Fruit fly (Drosophila melanogaster) whole organism, embryonic: ENCODE results near the gene CG31467.
A peak's percentile ranks its signal among the peaks of the same experiment; 100 is the strongest.

ENCODE experiments used
- C15 ChIP-seq: fragments of 200-800 bp; sonication (Bioruptor generic); IDR thresholded peaks from 3 replicates; pipeline ENCODE4 v1.3.6; 2022; ENCODE audit warnings: missing biosample characterization, missing genetic modification characterization
- CG13894 ChIP-seq: fragments of 200-800 bp; sonication (Bioruptor generic); optimal IDR thresholded peaks from 3 replicates; lab custom pipeline; 2018; ENCODE audit warnings: missing biosample characterization, mild to moderate bottlenecking, missing genetic modification characterization, moderate library complexity
- CG14014 ChIP-seq: fragments of 200-800 bp; sonication (Bioruptor generic); IDR thresholded peaks from 2 replicates; pipeline ENCODE4 v1.3.6; 2022; ENCODE audit warnings: missing biosample characterization, missing genetic modification characterization
- CG14860 ChIP-seq: fragments of 200-800 bp; sonication (Bioruptor generic); IDR thresholded peaks from 3 replicates; pipeline ENCODE4 v1.3.6; 2022; ENCODE audit warnings: missing biosample characterization, missing genetic modification characterization; ENCODE audit not compliant: partially characterized antibody
- CG16779 ChIP-seq: fragments of 200-800 bp; sonication (Bioruptor generic); IDR thresholded peaks from 2 replicates; pipeline ENCODE4 v1.3.6; 2022; ENCODE audit warnings: missing biosample characterization, missing genetic modification characterization
- CG17328 ChIP-seq: fragments of 200-800 bp; sonication (Bioruptor generic); IDR thresholded peaks from 2 replicates; pipeline ENCODE4 v1.3.6; 2022; ENCODE audit warnings: missing biosample characterization, missing genetic modification characterization
- CG2199 ChIP-seq: fragments of 200-800 bp; sonication (Bioruptor generic); IDR thresholded peaks from 3 replicates; pipeline ENCODE4 v1.3.6; 2022; ENCODE audit warnings: missing biosample characterization, missing genetic modification characterization
- CG2678 ChIP-seq: fragments of 200-800 bp; sonication (Bioruptor generic); optimal IDR thresholded peaks from 3 replicates; lab custom pipeline; 2019; ENCODE audit warnings: missing biosample characterization, mild to moderate bottlenecking, missing genetic modification characterization, moderate library complexity
- CG30431 ChIP-seq: fragments of 200-800 bp; sonication (Bioruptor generic); optimal IDR thresholded peaks from 2 replicates; lab custom pipeline; 2017; ENCODE audit warnings: missing biosample characterization, missing genetic modification characterization
- CG32772 ChIP-seq: fragments of 200-800 bp; sonication (Bioruptor generic); IDR thresholded peaks from 2 replicates; pipeline ENCODE4 v1.3.6; 2022; ENCODE audit warnings: missing biosample characterization, missing genetic modification characterization
- CG4282 ChIP-seq: fragments of 200-800 bp; sonication (Bioruptor generic); optimal IDR thresholded peaks from 2 replicates; lab custom pipeline; 2016; ENCODE audit warnings: missing biosample characterization, missing genetic modification characterization
- CG6254 ChIP-seq: fragments of 200-800 bp; sonication (Bioruptor generic); optimal IDR thresholded peaks from 3 replicates; lab custom pipeline; 2017; ENCODE audit warnings: mild to moderate bottlenecking, missing biosample characterization, missing genetic modification reagents, missing genetic modification characterization
- CG7372 ChIP-seq: fragments of 200-800 bp; sonication (Bioruptor generic); IDR thresholded peaks from 2 replicates; pipeline ENCODE4 v1.3.6; 2022; ENCODE audit warnings: missing biosample characterization, missing genetic modification characterization
- CG8944 ChIP-seq: fragments of 200-800 bp; sonication (Bioruptor generic); optimal IDR thresholded peaks from 3 replicates; lab custom pipeline; 2016; ENCODE audit warnings: missing biosample characterization, missing genetic modification characterization
- CG9215 ChIP-seq: fragments of 200-800 bp; sonication (Bioruptor generic); IDR thresholded peaks from 2 replicates; pipeline ENCODE4 v1.3.6; 2022; ENCODE audit warnings: missing biosample characterization, missing genetic modification characterization
- CTCF ChIP-seq: fragments of 200-800 bp; sonication (Bioruptor generic); optimal IDR thresholded peaks from 2 replicates; lab custom pipeline; 2017; ENCODE audit warnings: missing biosample characterization, mild to moderate bottlenecking, missing genetic modification characterization, moderate library complexity
- Dad ChIP-seq: fragments of 200-800 bp; sonication (Bioruptor generic); optimal IDR thresholded peaks from 3 replicates; lab custom pipeline; 2016; ENCODE audit warnings: missing biosample characterization, missing genetic modification characterization
- Hr78 ChIP-seq, 2 experiments: fragments of 200-800 bp in 1 of 2; fragments of >200 bp in 1 of 2; sonication (Bioruptor generic) in 1 of 2; optimal IDR thresholded peaks; 2 replicates each; lab custom pipeline; 2017 to 2019; ENCODE audit warnings: missing biosample characterization in 2 of 2, missing genetic modification characterization in 2 of 2, mild to moderate bottlenecking in 1 of 2, moderate library complexity in 1 of 2
- Jarid2 ChIP-seq: fragments of 200-800 bp; sonication (Bioruptor generic); optimal IDR thresholded peaks from 3 replicates; lab custom pipeline; 2017; ENCODE audit warnings: mild to moderate bottlenecking, missing biosample characterization, missing genetic modification reagents, missing genetic modification characterization
- MTF-1 ChIP-seq: fragments of 200-800 bp; sonication (Bioruptor generic); optimal IDR thresholded peaks from 2 replicates; lab custom pipeline; 2018; ENCODE audit warnings: missing biosample characterization, mild to moderate bottlenecking, missing genetic modification characterization, borderline replicate concordance
- Mad ChIP-seq: fragments of 200-800 bp; sonication (Bioruptor generic); optimal IDR thresholded peaks from 2 replicates; lab custom pipeline; 2016; ENCODE audit warnings: missing biosample characterization, missing genetic modification characterization
- Optix ChIP-seq: fragments of 200-800 bp; sonication (Bioruptor generic); IDR thresholded peaks from 3 replicates; pipeline ENCODE4 v1.3.6; 2022; ENCODE audit warnings: missing biosample characterization, missing genetic modification characterization
- Side ChIP-seq: fragments of 200-800 bp; sonication (Bioruptor generic); optimal IDR thresholded peaks from 2 replicates; lab custom pipeline; 2016; ENCODE audit warnings: missing biosample characterization, missing genetic modification characterization
- Spps ChIP-seq: fragments of 200-800 bp; sonication (Bioruptor generic); optimal IDR thresholded peaks from 2 replicates; lab custom pipeline; 2018; ENCODE audit warnings: missing biosample characterization, mild to moderate bottlenecking, missing genetic modification characterization
- Xrp1 ChIP-seq: fragments of 200-800 bp; sonication (Bioruptor generic); IDR thresholded peaks from 2 replicates; pipeline ENCODE4 v1.3.6; 2022; ENCODE audit warnings: missing biosample characterization, missing genetic modification characterization
- ab ChIP-seq: fragments of 200-800 bp; sonication (Bioruptor generic); optimal IDR thresholded peaks from 2 replicates; lab custom pipeline; 2016; ENCODE audit warnings: missing biosample characterization, missing genetic modification characterization
- abd-A ChIP-seq: fragments of 200-800 bp; sonication (Bioruptor generic); optimal IDR thresholded peaks from 3 replicates; lab custom pipeline; 2019; ENCODE audit warnings: missing biosample characterization, mild to moderate bottlenecking, missing genetic modification characterization, moderate library complexity
- br ChIP-seq: fragments of >200 bp; optimal IDR thresholded peaks from 2 replicates; lab custom pipeline; 2017
- cato ChIP-seq: fragments of 200-800 bp; sonication (Bioruptor generic); optimal IDR thresholded peaks from 2 replicates; lab custom pipeline; 2016; ENCODE audit warnings: missing biosample characterization, missing genetic modification characterization, borderline replicate concordance
- chif ChIP-seq, 2 experiments: fragments of 200-800 bp; sonication (Bioruptor generic); optimal IDR thresholded peaks; 3 replicates each; lab custom pipeline; 2016; ENCODE audit warnings: missing biosample characterization in 2 of 2, missing genetic modification characterization in 2 of 2
- chinmo ChIP-seq: fragments of 200-800 bp; sonication (Bioruptor generic); IDR thresholded peaks from 4 replicates; pipeline ENCODE4 v1.3.6; 2022; ENCODE audit warnings: missing biosample characterization, missing genetic modification characterization; ENCODE audit not compliant: partially characterized antibody
- eyg ChIP-seq: fragments of 200-800 bp; sonication (Bioruptor generic); optimal IDR thresholded peaks from 3 replicates; lab custom pipeline; 2016; ENCODE audit warnings: missing biosample characterization, missing genetic modification characterization
- grn ChIP-seq: fragments of 200-800 bp; sonication (Bioruptor generic); optimal IDR thresholded peaks from 3 replicates; lab custom pipeline; 2017; ENCODE audit warnings: missing biosample characterization, missing genetic modification characterization
- gsb ChIP-seq: fragments of 200-800 bp; sonication (Bioruptor generic); IDR thresholded peaks from 2 replicates; pipeline ENCODE4 v1.3.6; 2022; ENCODE audit warnings: missing biosample characterization, missing genetic modification characterization
- gt ChIP-seq: fragments of 200-800 bp; sonication (Bioruptor generic); IDR thresholded peaks from 2 replicates; pipeline ENCODE4 v1.3.6; 2022; ENCODE audit warnings: missing biosample characterization, missing genetic modification characterization
- kni ChIP-seq: fragments of 200-800 bp; sonication (Bioruptor generic); optimal IDR thresholded peaks from 3 replicates; lab custom pipeline; 2017; ENCODE audit warnings: mild to moderate bottlenecking, missing biosample characterization, missing genetic modification reagents, missing genetic modification characterization
- mld ChIP-seq: fragments of 200-800 bp; sonication (Bioruptor generic); IDR thresholded peaks from 3 replicates; pipeline ENCODE4 v1.3.6; 2022; ENCODE audit warnings: missing biosample characterization, missing genetic modification characterization; ENCODE audit not compliant: partially characterized antibody
- odd ChIP-seq: fragments of 200-800 bp; sonication (Bioruptor generic); optimal IDR thresholded peaks from 2 replicates; lab custom pipeline; 2017; ENCODE audit warnings: missing biosample characterization, mild to moderate bottlenecking, missing genetic modification characterization
- onecut ChIP-seq: fragments of 200-800 bp; sonication (Bioruptor generic); IDR thresholded peaks from 2 replicates; pipeline ENCODE4 v1.3.6; 2022; ENCODE audit warnings: missing biosample characterization, missing genetic modification characterization
- pfk ChIP-seq: fragments of 200-800 bp; sonication (Bioruptor generic); optimal IDR thresholded peaks from 2 replicates; lab custom pipeline; 2018; ENCODE audit warnings: missing biosample characterization, mild to moderate bottlenecking, missing genetic modification characterization, moderate library complexity
- phol ChIP-seq: fragments of 200-800 bp; sonication (Bioruptor generic); optimal IDR thresholded peaks from 3 replicates; lab custom pipeline; 2018; ENCODE audit warnings: missing biosample characterization, mild to moderate bottlenecking, missing genetic modification characterization, moderate library complexity
- pzg ChIP-seq: fragments of 200-800 bp; sonication (Bioruptor generic); optimal IDR thresholded peaks from 3 replicates; lab custom pipeline; 2018; ENCODE audit warnings: missing biosample characterization, mild to moderate bottlenecking, missing genetic modification characterization, moderate library complexity
- schlank ChIP-seq: fragments of 200-800 bp; sonication (Bioruptor generic); optimal IDR thresholded peaks from 2 replicates; lab custom pipeline; 2018; ENCODE audit warnings: missing biosample characterization, mild to moderate bottlenecking, missing genetic modification characterization
- sd ChIP-seq: fragments of 200-800 bp; sonication (Bioruptor generic); optimal IDR thresholded peaks from 3 replicates; lab custom pipeline; 2018; ENCODE audit warnings: missing biosample characterization, mild to moderate bottlenecking, missing genetic modification characterization, moderate library complexity
- shn ChIP-seq: fragments of 200-800 bp; sonication (Bioruptor generic); optimal IDR thresholded peaks from 3 replicates; lab custom pipeline; 2016; ENCODE audit warnings: missing biosample characterization, missing genetic modification characterization
- sqz ChIP-seq: fragments of 200-800 bp; sonication (Bioruptor generic); optimal IDR thresholded peaks from 3 replicates; lab custom pipeline; 2018; ENCODE audit warnings: missing biosample characterization, mild to moderate bottlenecking, missing genetic modification characterization
- sug ChIP-seq: fragments of 200-800 bp; optimal IDR thresholded peaks from 2 replicates; lab custom pipeline; 2019; ENCODE audit warnings: missing biosample characterization, mild to moderate bottlenecking, missing genetic modification characterization, moderate library complexity
- twi ChIP-seq: fragments of 200-800 bp; optimal IDR thresholded peaks from 2 replicates; lab custom pipeline; 2019; ENCODE audit warnings: missing biosample characterization, mild to moderate bottlenecking, missing genetic modification characterization, moderate library complexity
- usp ChIP-seq: fragments of >200 bp; optimal IDR thresholded peaks from 2 replicates; lab custom pipeline; 2017; ENCODE audit warnings: missing biosample characterization, missing genetic modification characterization

The CG31467 gene

dm6 chr3R:10658783-10659182 is 47.9 kb downstream of the CG31467 start (continued):
- TF ChIP-seq MTF-1 (GFP tag; lab: Kevin White, UChicago) (no peak), CG8944 (GFP tag; lab: Kevin White, UChicago) (no peak), CG17328 (GFP tag; lab: Robert Waterston, UW) (0 out of 2 replicates have a peak, but pooled peaks have one; percentile 12), Xrp1 (GFP tag; lab: Robert Waterston, UW) (0 out of 2 replicates have a peak, but pooled peaks have one; percentile 24), Spps (tag; lab: Kevin White, UChicago) (no peak), CG2678 (no peak), CTCF (GFP tag; lab: Kevin White, UChicago) (no peak), CG9215 (GFP tag; lab: Robert Waterston, UW) (no peak), twi (tag; lab: Kevin White, UChicago) (peak; percentile 75), Dad (GFP tag; lab: Kevin White, UChicago) (no peak), CG13894 (tag; lab: Kevin White, UChicago) (no peak), phol (tag; lab: Kevin White, UChicago) (peak; percentile 5), pfk (GFP tag; lab: Kevin White, UChicago) (no peak), odd (GFP tag; lab: Kevin White, UChicago) (no peak), shn (GFP tag; lab: Kevin White, UChicago) (no peak), CG30431 (GFP tag; lab: Kevin White, UChicago) (no peak), chif (GFP tag; optimal IDR thresholded peaks at IDR 0.05; lab: Kevin White, UChicago) (no peak), mld (GFP tag; lab: Robert Waterston, UW) (no peak), CG14860 (no peak)
- TF ChIP-seq, all 482 proteins: peak for 11

- TF ChIP-seq Hr78 (GFP tag; optimal IDR thresholded peaks at IDR 0.05; lab: Kevin White, UChicago) (no peak), chinmo (GFP tag; lab: Robert Waterston, UW) (0 out of 4 replicates have a peak, but pooled peaks have one; percentile 18), sd (tag; lab: Kevin White, UChicago) (peak; percentile 5), CG32772 (GFP tag; lab: Robert Waterston, UW) (peak; percentile 58; the same call in 1 of the 2 replicates), grn (GFP tag; lab: Kevin White, UChicago) (peak; percentile 77), sug (tag; lab: Kevin White, UChicago) (no peak), kni (GFP tag; lab: Kevin White, UChicago) (peak; percentile 37), sqz (GFP tag; lab: Kevin White, UChicago) (peak; percentile 89), abd-A (tag; lab: Kevin White, UChicago) (peak; percentile 12), Jarid2 (no peak)
Measured at dm6 chr3R:10656578-10656977, 50.1 kb downstream of the CG31467 start.

dm6 chr3R:10655968-10656367 is 50.7 kb downstream of the CG31467 start:
- TF ChIP-seq CG14860 (no peak), onecut (GFP tag; lab: Robert Waterston, UW) (no peak), CG2199 (GFP tag; lab: Robert Waterston, UW) (no peak), CG14014 (GFP tag; lab: Robert Waterston, UW) (no peak), br (lab: Kevin White, UChicago) (no peak), usp (GFP tag; lab: Kevin White, UChicago) (no peak), CG17328 (GFP tag; lab: Robert Waterston, UW) (peak; percentile 55), schlank (tag; lab: Kevin White, UChicago) (no peak), gsb (GFP tag; lab: Robert Waterston, UW) (no peak), Mad (GFP tag; lab: Kevin White, UChicago) (no peak), Side (GFP tag; lab: Kevin White, UChicago) (peak; percentile 27), CG4282 (GFP tag; lab: Kevin White, UChicago) (no peak), CG7372 (GFP tag; lab: Robert Waterston, UW) (no peak), pzg (GFP tag; lab: Kevin White, UChicago) (no peak), gt (GFP tag; lab: Robert Waterston, UW) (no peak), ab (GFP tag; lab: Kevin White, UChicago) (no peak), Optix (GFP tag; lab: Robert Waterston, UW) (no peak), phol (tag; lab: Kevin White, UChicago) (peak; percentile 29), CG6254 (no peak), cato (GFP tag; lab: Kevin White, UChicago) (no peak), C15 (GFP tag; lab: Robert Waterston, UW) (no peak), CG16779 (GFP tag; lab: Robert Waterston, UW) (no peak), eyg (no peak)
